Worm (Caenorhabditis elegans): Measurements from ENCODE around the gene vha-19.

ce11 chrIV:3352019-3352418, 17.0 kb upstream of the vha-19 start:
- TF ChIP-seq F13H6.1 (tag; optimal IDR thresholded peaks at IDR 0.05) (no peak), pqm-1 (tag; optimal IDR thresholded peaks at IDR 0.05) (no peak), ceh-48 (tag; optimal IDR thresholded peaks at IDR 0.05) (no peak), hlh-30 (tag; optimal IDR thresholded peaks at IDR 0.05; ENCODE audit: insufficient read depth) (no peak), sdc-2 (tag; optimal IDR thresholded peaks at IDR 0.05) (no peak), odd-2 (tag; optimal IDR thresholded peaks at IDR 0.05) (no peak), fkh-10 (GFP tag; optimal IDR thresholded peaks at IDR 0.05) (no peak), fkh-6 (tag; optimal IDR thresholded peaks at IDR 0.05) (no peak)
